Fruit fly (Drosophila melanogaster): Measurements from ENCODE around the gene Blos3.

Gene Blos3

dm6 chr3L:18865447-18866367, 4.3 kb upstream of the Blos3 start, which contains the start of gene CG14074 (continued):
- TF ChIP-seq lab (GFP tag; optimal IDR thresholded peaks at IDR 0.05) (no peak), oc (tag; optimal IDR thresholded peaks at IDR 0.05) (no peak), CG30431 (GFP tag; optimal IDR thresholded peaks at IDR 0.05) (no peak), Hsf (GFP tag; optimal IDR thresholded peaks at IDR 0.05) (peak; percentile 7), Fer1 (GFP tag; optimal IDR thresholded peaks at IDR 0.05) (peak; percentile 16), h (optimal IDR thresholded peaks at IDR 0.05) (no peak), CG2116 (GFP tag; optimal IDR thresholded peaks at IDR 0.05) (peak; percentile 72), vnd (GFP tag; IDR thresholded peaks at IDR 0.05; ENCODE audit: partially characterized antibody) (peak; percentile 42; the same call in 1 of the 3 replicates), pfk (GFP tag; optimal IDR thresholded peaks at IDR 0.05) (peak; percentile 90), Gug (GFP tag; IDR thresholded peaks at IDR 0.05) (no peak), phol (tag; optimal IDR thresholded peaks at IDR 0.05) (peak; percentile 6), CG14014 (GFP tag; IDR thresholded peaks at IDR 0.05) (no peak), NC2β (GFP tag; optimal IDR thresholded peaks at IDR 0.05) (no peak), zfh2 (GFP tag; optimal IDR thresholded peaks at IDR 0.05) (no peak), chinmo (GFP tag; IDR thresholded peaks at IDR 0.05; ENCODE audit: partially characterized antibody) (peak; percentile 61; the same call in 2 of the 4 replicates), sens (GFP tag) (no peak), dimm (GFP tag; IDR thresholded peaks at IDR 0.05) (no peak), Ssrp (tag; optimal IDR thresholded peaks at IDR 0.05) (no peak), Oli (tag; optimal IDR thresholded peaks at IDR 0.05) (no peak), disco-r (GFP tag; optimal IDR thresholded peaks at IDR 0.05) (no peak), az2 (GFP tag; optimal IDR thresholded peaks at IDR 0.05) (no peak), Nf-YA (GFP tag; IDR thresholded peaks at IDR 0.05) (no peak), CG31388 (GFP tag; optimal IDR thresholded peaks at IDR 0.05) (no peak), CTCF (GFP tag; optimal IDR thresholded peaks at IDR 0.05) (no peak), CG2199 (GFP tag; IDR thresholded peaks at IDR 0.05) (no peak), Max (GFP tag; optimal IDR thresholded peaks at IDR 0.05) (no peak), CG15601 (tag; optimal IDR thresholded peaks at IDR 0.05) (no peak), crp (GFP tag; optimal IDR thresholded peaks at IDR 0.05) (no peak), CG1603 (tag; optimal IDR thresholded peaks at IDR 0.05) (peak; percentile 63), CG10979 (tag; optimal IDR thresholded peaks at IDR 0.05) (no peak), Myb (GFP tag; optimal IDR thresholded peaks at IDR 0.05) (peak; percentile 30), CG6791 (GFP tag; IDR thresholded peaks at IDR 0.05; ENCODE audit: partially characterized antibody) (peak; percentile 78), Rfx (GFP tag; IDR thresholded peaks at IDR 0.05) (no peak), exex (tag; optimal IDR thresholded peaks at IDR 0.05) (no peak), Awh (GFP tag; IDR thresholded peaks at IDR 0.05) (no peak), MTF-1 (GFP tag; optimal IDR thresholded peaks at IDR 0.05; ENCODE audit: borderline replicate concordance) (no peak), CG7963 (GFP tag; IDR thresholded peaks at IDR 0.05; ENCODE audit: partially characterized antibody) (peak; percentile 68), stwl (tag; optimal IDR thresholded peaks at IDR 0.05) (peak; percentile 48), dmrt11E (tag; optimal IDR thresholded peaks at IDR 0.05) (no peak), Eip74EF (GFP tag; optimal IDR thresholded peaks at IDR 0.05) (no peak), sim (GFP tag; IDR thresholded peaks at IDR 0.05) (no peak), Taf1 (GFP tag; IDR thresholded peaks at IDR 0.05) (no peak), vfl (GFP tag; optimal IDR thresholded peaks at IDR 0.05) (no peak), CG32772 (GFP tag; IDR thresholded peaks at IDR 0.05) (no peak), CG7372 (GFP tag; IDR thresholded peaks at IDR 0.05) (no peak), CG9797 (GFP tag; optimal IDR thresholded peaks at IDR 0.05) (peak; percentile 18), eyg (GFP tag; optimal IDR thresholded peaks at IDR 0.05) (no peak), CG10366 (GFP tag; IDR thresholded peaks at IDR 0.05) (no peak), CG17385 (GFP tag; optimal IDR thresholded peaks at IDR 0.05) (no peak), Mes4 (GFP tag; optimal IDR thresholded peaks at IDR 0.05) (no peak)
